Worm (Caenorhabditis elegans): Measurements from ENCODE around the gene nhr-158.

Gene nhr-158

ce11 chrV:3891919-3892318 is 18.0 kb upstream of the nhr-158 start, which contains the start of gene C17E7.12:
TSS of gene C17E7.12 (minus strand) at chrV:3892019.
- TF ChIP-seq him-1 (tag; optimal IDR thresholded peaks at IDR 0.05): no peak
- no peak for TF ChIP-seq dao-5 (tag; optimal IDR thresholded peaks at IDR 0.05)
- TF ChIP-seq W03F9.2 (tag; optimal IDR thresholded peaks at IDR 0.05): no peak

ce11 chrV:3890761-3891160 is 16.8 kb upstream of the nhr-158 start, which contains the start of gene C17E7.9:
TSS of gene C17E7.9 (minus strand) at chrV:3890861.
- no peak for TF ChIP-seq him-1 (tag; optimal IDR thresholded peaks at IDR 0.05)
- TF ChIP-seq dao-5 (tag; optimal IDR thresholded peaks at IDR 0.05): no peak
- no peak for TF ChIP-seq W03F9.2 (tag; optimal IDR thresholded peaks at IDR 0.05)

ce11 chrV:3889113-3889512 is 15.2 kb upstream of the nhr-158 start, which contains the start of gene C17E7.13:
TSS of gene C17E7.13 (minus strand) at chrV:3889288.
- TF ChIP-seq dao-5 (tag; optimal IDR thresholded peaks at IDR 0.05) (no peak), W03F9.2 (tag; optimal IDR thresholded peaks at IDR 0.05) (no peak), him-1 (tag; optimal IDR thresholded peaks at IDR 0.05) (no peak)

- TF ChIP-seq W03F9.2 (tag; optimal IDR thresholded peaks at IDR 0.05) (no peak), dao-5 (tag; optimal IDR thresholded peaks at IDR 0.05) (no peak), him-1 (tag; optimal IDR thresholded peaks at IDR 0.05) (no peak)
These were observed 12.2 kb upstream of the nhr-158 start, which contains the start of gene nhr-124 for ce11 chrV:3886104-3886503. TSS of gene nhr-124 (minus strand) at chrV:3886204.

ce11 chrV:3884550-3884949 is 10.6 kb upstream of the nhr-158 start:
- TF ChIP-seq him-1 (tag; optimal IDR thresholded peaks at IDR 0.05): no peak
- TF ChIP-seq W03F9.2 (tag; optimal IDR thresholded peaks at IDR 0.05): no peak
- TF ChIP-seq dao-5 (tag; optimal IDR thresholded peaks at IDR 0.05): no peak

ce11 chrV:3878223-3878622 is 4.3 kb upstream of the nhr-158 start, which contains the start of gene nhr-159:
TSS of gene nhr-159 (minus strand) at chrV:3878323.
- no peak for TF ChIP-seq dao-5 (tag; optimal IDR thresholded peaks at IDR 0.05)
- TF ChIP-seq him-1 (tag; optimal IDR thresholded peaks at IDR 0.05): no peak
- no peak for TF ChIP-seq W03F9.2 (tag; optimal IDR thresholded peaks at IDR 0.05)

ce11 chrV:3877242-3877641 is 3.3 kb upstream of the nhr-158 start:
- TF ChIP-seq dao-5 (tag; optimal IDR thresholded peaks at IDR 0.05): no peak
- TF ChIP-seq him-1 (tag; optimal IDR thresholded peaks at IDR 0.05): no peak
- TF ChIP-seq W03F9.2 (tag; optimal IDR thresholded peaks at IDR 0.05): no peak

ce11 chrV:3870359-3870758 is 3.6 kb downstream of the nhr-158 start:
- TF ChIP-seq W03F9.2 (tag; optimal IDR thresholded peaks at IDR 0.05) (no peak), dao-5 (tag; optimal IDR thresholded peaks at IDR 0.05) (no peak), him-1 (tag; optimal IDR thresholded peaks at IDR 0.05) (no peak)

ce11 chrV:3868905-3869304 is 5.0 kb downstream of the nhr-158 start, which contains the start of gene nhr-157:
TSS of gene nhr-157 (minus strand) at chrV:3869005.
- TF ChIP-seq dao-5 (tag; optimal IDR thresholded peaks at IDR 0.05): no peak
- no peak for TF ChIP-seq him-1 (tag; optimal IDR thresholded peaks at IDR 0.05)
- no peak for TF ChIP-seq W03F9.2 (tag; optimal IDR thresholded peaks at IDR 0.05)

- no peak for TF ChIP-seq him-1 (tag; optimal IDR thresholded peaks at IDR 0.05)
- no peak for TF ChIP-seq dao-5 (tag; optimal IDR thresholded peaks at IDR 0.05)
- no peak for TF ChIP-seq W03F9.2 (tag; optimal IDR thresholded peaks at IDR 0.05)
These were observed 8.7 kb downstream of the nhr-158 start for ce11 chrV:3865273-3865672.

ce11 chrV:3862851-3863250 is 11.1 kb downstream of the nhr-158 start, which contains the start of gene nhr-187:
TSS of gene nhr-187 (minus strand) at chrV:3862951.
- TF ChIP-seq dao-5 (tag; optimal IDR thresholded peaks at IDR 0.05) (no peak), W03F9.2 (tag; optimal IDR thresholded peaks at IDR 0.05) (no peak), him-1 (tag; optimal IDR thresholded peaks at IDR 0.05) (no peak)

ce11 chrV:3860123-3860522 is 13.8 kb downstream of the nhr-158 start, which contains the start of gene nhr-189:
TSS of gene nhr-189 (minus strand) at chrV:3860243.
- TF ChIP-seq W03F9.2 (tag; optimal IDR thresholded peaks at IDR 0.05) (no peak), him-1 (tag; optimal IDR thresholded peaks at IDR 0.05) (no peak), dao-5 (tag; optimal IDR thresholded peaks at IDR 0.05) (no peak)

- TF ChIP-seq W03F9.2 (tag; optimal IDR thresholded peaks at IDR 0.05): no peak
- no peak for TF ChIP-seq him-1 (tag; optimal IDR thresholded peaks at IDR 0.05)
- TF ChIP-seq dao-5 (tag; optimal IDR thresholded peaks at IDR 0.05): no peak
These were observed 16.2 kb downstream of the nhr-158 start, which contains the start of gene nhr-188 for ce11 chrV:3857778-3858177. TSS of gene nhr-188 (minus strand) at chrV:3857861.

- TF ChIP-seq W03F9.2 (tag; optimal IDR thresholded peaks at IDR 0.05) (no peak), him-1 (tag; optimal IDR thresholded peaks at IDR 0.05) (no peak), dao-5 (tag; optimal IDR thresholded peaks at IDR 0.05) (no peak)
These were observed 18.0 kb downstream of the nhr-158 start for ce11 chrV:3855916-3856315.

- TF ChIP-seq W03F9.2 (tag; optimal IDR thresholded peaks at IDR 0.05) (no peak), him-1 (tag; optimal IDR thresholded peaks at IDR 0.05) (no peak), dao-5 (tag; optimal IDR thresholded peaks at IDR 0.05) (no peak)
These were observed 19.1 kb downstream of the nhr-158 start, which contains the start of gene nhr-186 for ce11 chrV:3854847-3855246. TSS of gene nhr-186 (minus strand) at chrV:3854947.

Measured in whole organism, L4/young adult.